Worm (Caenorhabditis elegans): Measurements from ENCODE around the gene frm-8.

DNA sequence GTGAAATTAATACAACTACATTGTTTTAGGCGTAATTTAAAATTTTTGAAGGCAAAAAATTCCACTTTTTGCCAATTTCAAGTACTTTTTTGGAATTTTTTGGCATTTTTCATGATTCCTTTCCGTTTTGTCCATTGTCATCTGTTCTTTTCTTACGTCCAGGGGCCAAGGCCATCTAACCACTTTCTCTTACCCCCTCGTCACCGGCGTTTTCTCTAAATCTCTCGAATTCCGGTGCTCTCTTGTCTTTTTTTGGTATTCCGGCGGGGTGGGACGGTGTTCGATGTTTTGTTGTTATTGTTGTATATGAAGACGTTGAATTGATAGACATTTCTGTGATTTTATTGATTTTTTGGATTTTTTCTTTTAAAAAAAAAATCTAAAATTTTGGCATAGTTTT is 57.4 kb downstream of the frm-8 start:
- TF ChIP-seq madf-2 (tag; optimal IDR thresholded peaks at IDR 0.05) = no peak
- no peak for TF ChIP-seq elt-4 (tag; optimal IDR thresholded peaks at IDR 0.05)
- no peak for TF ChIP-seq nhr-11 (tag; optimal IDR thresholded peaks at IDR 0.05)
- TF ChIP-seq tbx-2 (tag; optimal IDR thresholded peaks at IDR 0.05) = no peak

Measured in whole organism, late embryonic.